Worm (Caenorhabditis elegans) whole organism, young adult: ENCODE data around the gene cpr-9.

Experiments used
- D2030.7 ChIP-seq: fragments of 200-800 bp; sonication (Bioruptor generic); IDR thresholded peaks from 2 replicates; pipeline ENCODE4 v1.3.6; 2022; ENCODE audit warnings: missing genetic modification reagents, missing genetic modification characterization, missing compliant biosample characterization
- F33H1.4 ChIP-seq: fragments of 200-800 bp; sonication (Bioruptor generic); IDR thresholded peaks from 2 replicates; pipeline ENCODE4 v1.3.6; 2022; ENCODE audit warnings: missing genetic modification reagents, missing genetic modification characterization, missing compliant biosample characterization
- F49E8.2 ChIP-seq: sonication (generic microtip); optimal IDR thresholded peaks from 3 replicates; lab custom pipeline; 2017; ENCODE audit warnings: missing genetic modification characterization, mild to moderate bottlenecking, missing compliant biosample characterization, antibody characterized with exemption, moderate library complexity; ENCODE audit not compliant: insufficient read depth
- F52B5.7 ChIP-seq: sonication (generic microtip); optimal IDR thresholded peaks from 2 replicates; lab custom pipeline; 2016; ENCODE audit warnings: mild to moderate bottlenecking, missing genetic modification characterization, missing compliant biosample characterization
- T26A5.8 ChIP-seq: sonication (generic microtip); optimal IDR thresholded peaks from 2 replicates; lab custom pipeline; 2016; ENCODE audit warnings: missing genetic modification characterization, missing compliant biosample characterization
- atf-7 ChIP-seq: sonication (generic microtip); optimal IDR thresholded peaks from 2 replicates; lab custom pipeline; 2017; ENCODE audit warnings: mild to moderate bottlenecking, missing genetic modification characterization, missing compliant biosample characterization
- attf-3 ChIP-seq: fragments of 200-800 bp; sonication (Bioruptor generic); conservative IDR thresholded peaks from 2 replicates; pipeline ENCODE4 v1.3.6; 2022; ENCODE audit warnings: missing genetic modification reagents, missing genetic modification characterization, missing compliant biosample characterization
- bed-1 ChIP-seq: fragments of 200-800 bp; sonication (Bioruptor generic); IDR thresholded peaks from 2 replicates; pipeline ENCODE4 v1.3.6; 2022; ENCODE audit warnings: missing genetic modification reagents, missing genetic modification characterization, missing compliant biosample characterization
- ceh-27 ChIP-seq: fragments of 200-800 bp; sonication (Bioruptor generic); optimal IDR thresholded peaks from 2 replicates; lab custom pipeline; 2018; ENCODE audit warnings: mild to moderate bottlenecking, missing genetic modification characterization, moderate library complexity, missing compliant biosample characterization
- ceh-58 ChIP-seq: fragments of 200-800 bp; sonication (Bioruptor generic); IDR thresholded peaks from 2 replicates; pipeline ENCODE4 v1.3.6; 2022; ENCODE audit warnings: missing genetic modification characterization, missing compliant biosample characterization
- dpff-1 ChIP-seq: sonication (generic microtip); optimal IDR thresholded peaks from 2 replicates; lab custom pipeline; 2017; ENCODE audit warnings: mild to moderate bottlenecking, missing genetic modification characterization, missing compliant biosample characterization
- ekl-4 ChIP-seq: fragments of 200-800 bp; sonication (Bioruptor generic); IDR thresholded peaks from 2 replicates; pipeline ENCODE4 v1.3.6; 2022; ENCODE audit warnings: missing genetic modification reagents, missing genetic modification characterization, missing compliant biosample characterization
- hlh-12 ChIP-seq: sonication (generic microtip); optimal IDR thresholded peaks from 2 replicates; lab custom pipeline; 2016; ENCODE audit warnings: missing genetic modification characterization, missing compliant biosample characterization
- let-526 ChIP-seq: fragments of 200-800 bp; sonication (Bioruptor generic); IDR thresholded peaks from 2 replicates; pipeline ENCODE4 v1.3.6; 2022; ENCODE audit warnings: missing genetic modification reagents, missing genetic modification characterization, missing compliant biosample characterization
- lin-40 ChIP-seq: sonication (generic microtip); optimal IDR thresholded peaks from 2 replicates; lab custom pipeline; 2016; ENCODE audit warnings: missing genetic modification characterization, mild to moderate bottlenecking, missing compliant biosample characterization, missing genotype, missing genetic modification reagents
- nfyb-1 ChIP-seq: fragments of 200-800 bp; sonication (Bioruptor generic); IDR thresholded peaks from 2 replicates; pipeline ENCODE4 v1.3.6; 2022; ENCODE audit warnings: missing genetic modification reagents, missing genetic modification characterization, missing compliant biosample characterization
- sea-2 ChIP-seq: fragments of 200-800 bp; sonication (Bioruptor generic); IDR thresholded peaks from 2 replicates; pipeline ENCODE4 v1.3.6; 2022; ENCODE audit warnings: missing genetic modification characterization, missing compliant biosample characterization
- unc-62 ChIP-seq: fragments of 150-350 bp; optimal IDR thresholded peaks from 2 replicates; lab custom pipeline; 2014; ENCODE audit warnings: missing biosample characterization, missing genetic modification reagents, missing genetic modification characterization
- xnd-1 ChIP-seq: sonication (generic microtip); optimal IDR thresholded peaks from 2 replicates; lab custom pipeline; 2016; ENCODE audit warnings: missing genotype, missing genetic modification reagents, missing genetic modification characterization, missing compliant biosample characterization
- ztf-28 ChIP-seq: fragments of 200-800 bp; sonication (Bioruptor generic); IDR thresholded peaks from 2 replicates; pipeline ENCODE4 v1.3.6; 2022; ENCODE audit warnings: missing genetic modification reagents, missing genetic modification characterization, missing compliant biosample characterization

The cpr-9 gene

ce11 chrV:12048445-12048844 lies 45.6 kb downstream of the cpr-9 start, which contains the start of gene dars-2:
TSS of gene dars-2 (plus strand) at chrV:12048745.
- no peak for TF ChIP-seq unc-62 (GFP tag; lab: Kevin White, UChicago)
- no peak for TF ChIP-seq ztf-28 (GFP tag; lab: Robert Waterston, UW)
- no peak for TF ChIP-seq dpff-1 (tag; lab: Kevin White, UChicago)
- no peak for TF ChIP-seq T26A5.8 (tag; lab: Kevin White, UChicago)
- TF ChIP-seq attf-3 (GFP tag; lab: Robert Waterston, UW) = no peak
- no peak for TF ChIP-seq ceh-58 (GFP tag; lab: Robert Waterston, UW)
- TF ChIP-seq F33H1.4 (GFP tag; lab: Robert Waterston, UW) = no peak
- no peak for TF ChIP-seq let-526
- no peak for TF ChIP-seq ceh-27
- TF ChIP-seq bed-1 (GFP tag; lab: Robert Waterston, UW) = no peak
- TF ChIP-seq nfyb-1 = no peak

- TF ChIP-seq atf-7 (tag; lab: Kevin White, UChicago) (no peak), hlh-12 (tag; lab: Kevin White, UChicago) (no peak), xnd-1 (tag; lab: Kevin White, UChicago) (no peak), lin-40 (tag; lab: Kevin White, UChicago) (no peak), F49E8.2 (no peak), F52B5.7 (tag; lab: Kevin White, UChicago) (no peak), ekl-4 (GFP tag; lab: Robert Waterston, UW) (no peak), sea-2 (GFP tag; lab: Robert Waterston, UW) (no peak), D2030.7 (GFP tag; lab: Robert Waterston, UW) (no peak)
Observed at ce11 chrV:12053598-12053997, 50.7 kb downstream of the cpr-9 start, which contains the start of gene F10C2.7. TSS of gene F10C2.7 (plus strand) at chrV:12053898.
